Worm (Caenorhabditis elegans) whole organism, L2 larva: ENCODE data around the gene F07H5.13.
A peak's percentile ranks its signal among the peaks of the same experiment; 100 is the strongest.

Experiments
- C34F6.9 ChIP-seq: fragments of 150-350 bp; optimal IDR thresholded peaks from 2 replicates; lab custom pipeline; 2014; ENCODE audit warnings: missing biosample characterization, missing genetic modification characterization
- F13H6.1 ChIP-seq: sonication (generic microtip); optimal IDR thresholded peaks from 2 replicates; lab custom pipeline; 2016; ENCODE audit warnings: missing genetic modification characterization, missing compliant biosample characterization
- R02D3.7 ChIP-seq: fragments of 150-350 bp; optimal IDR thresholded peaks from 2 replicates; lab custom pipeline; 2014; ENCODE audit warnings: missing biosample characterization, missing genetic modification characterization
- ZK546.5 ChIP-seq: sonication (generic microtip); optimal IDR thresholded peaks from 2 replicates; lab custom pipeline; 2017; ENCODE audit warnings: missing biosample characterization, missing genetic modification characterization
- aly-2 ChIP-seq: fragments of 150-350 bp; optimal IDR thresholded peaks from 2 replicates; lab custom pipeline; 2014; ENCODE audit warnings: missing biosample characterization, missing genetic modification characterization
- ceh-16 ChIP-seq: fragments of 150-350 bp; optimal IDR thresholded peaks from 2 replicates; lab custom pipeline; 2014; ENCODE audit warnings: missing biosample characterization, missing genetic modification characterization
- ceh-82 ChIP-seq: fragments of 150-350 bp; optimal IDR thresholded peaks from 2 replicates; lab custom pipeline; 2014; ENCODE audit warnings: missing biosample characterization, missing genetic modification characterization
- crh-2 ChIP-seq: sonication (generic microtip); optimal IDR thresholded peaks from 2 replicates; lab custom pipeline; 2017; ENCODE audit warnings: missing biosample characterization, missing genetic modification characterization
- dmd-4 ChIP-seq: sonication (generic microtip); optimal IDR thresholded peaks from 2 replicates; lab custom pipeline; 2017; ENCODE audit warnings: missing biosample characterization, missing genetic modification characterization
- egl-27 ChIP-seq: sonication (generic microtip); optimal IDR thresholded peaks from 3 replicates; lab custom pipeline; 2017; ENCODE audit warnings: missing biosample characterization, missing genetic modification reagents, missing genetic modification characterization
- elt-1 ChIP-seq: fragments of 150-350 bp; optimal IDR thresholded peaks from 2 replicates; lab custom pipeline; 2014; ENCODE audit warnings: missing biosample characterization, missing genetic modification characterization
- elt-3 ChIP-seq: sonication (generic microtip); optimal IDR thresholded peaks from 2 replicates; lab custom pipeline; 2017; ENCODE audit warnings: missing biosample characterization, missing genetic modification characterization
- fos-1 ChIP-seq: fragments of 150-350 bp; optimal IDR thresholded peaks from 2 replicates; lab custom pipeline; 2014; ENCODE audit warnings: missing biosample characterization, missing genetic modification characterization
- lin-11 ChIP-seq: fragments of 150-350 bp; sonication (generic microtip); optimal IDR thresholded peaks from 2 replicates; lab custom pipeline; 2014; ENCODE audit warnings: missing biosample characterization, missing genetic modification characterization, inconsistent platforms, mixed read lengths
- lin-13 ChIP-seq: fragments of 150-350 bp; optimal IDR thresholded peaks from 2 replicates; lab custom pipeline; 2014; ENCODE audit warnings: missing biosample characterization, missing genetic modification reagents, missing genetic modification characterization
- lsy-2 ChIP-seq, 2 experiments: fragments of 150-350 bp in 1 of 2; sonication (generic microtip) in 1 of 2; optimal IDR thresholded peaks; 2 replicates each; lab custom pipeline; 2014 to 2017; ENCODE audit warnings: missing biosample characterization in 2 of 2, missing genetic modification characterization in 2 of 2
- mab-5 ChIP-seq: fragments of 150-350 bp; optimal IDR thresholded peaks from 2 replicates; lab custom pipeline; 2014; ENCODE audit warnings: missing biosample characterization, missing genetic modification characterization
- mbf-1 ChIP-seq: sonication (generic microtip); optimal IDR thresholded peaks from 2 replicates; lab custom pipeline; 2017; ENCODE audit warnings: missing biosample characterization, missing genetic modification characterization
- nhr-12 ChIP-seq: fragments of 150-350 bp; optimal IDR thresholded peaks from 2 replicates; lab custom pipeline; 2014; ENCODE audit warnings: missing biosample characterization, missing genetic modification characterization
- nhr-23 ChIP-seq: fragments of 150-350 bp; optimal IDR thresholded peaks from 2 replicates; lab custom pipeline; 2014; ENCODE audit warnings: missing biosample characterization, missing genetic modification reagents, missing genetic modification characterization
- nhr-237 ChIP-seq: fragments of 150-350 bp; optimal IDR thresholded peaks from 2 replicates; lab custom pipeline; 2014; ENCODE audit warnings: missing biosample characterization, missing genetic modification characterization
- nhr-25 ChIP-seq: fragments of 150-350 bp; sonication (generic microtip); optimal IDR thresholded peaks from 3 replicates; lab custom pipeline; 2014; ENCODE audit warnings: missing biosample characterization, missing genetic modification characterization
- nhr-6 ChIP-seq: fragments of 150-350 bp; optimal IDR thresholded peaks from 2 replicates; lab custom pipeline; 2014; ENCODE audit warnings: missing biosample characterization, missing genetic modification characterization
- peb-1 ChIP-seq: fragments of 150-350 bp; optimal IDR thresholded peaks from 2 replicates; lab custom pipeline; 2014; ENCODE audit warnings: missing biosample characterization, missing genetic modification characterization
- sem-4 ChIP-seq: fragments of 150-350 bp; optimal IDR thresholded peaks from 2 replicates; lab custom pipeline; 2014; ENCODE audit warnings: missing biosample characterization, missing genetic modification reagents, missing genetic modification characterization
- sma-3 ChIP-seq: sonication (generic microtip); optimal IDR thresholded peaks from 2 replicates; lab custom pipeline; 2016; ENCODE audit warnings: missing genetic modification reagents, missing genetic modification characterization, missing compliant biosample characterization
- sma-9 ChIP-seq, 2 experiments: fragments of 150-350 bp in 1 of 2; sonication (generic microtip) in 1 of 2; optimal IDR thresholded peaks; 2 replicates each; lab custom pipeline; 2014 to 2016; ENCODE audit warnings: missing genetic modification characterization in 2 of 2, mild to moderate bottlenecking in 1 of 2, missing biosample characterization in 1 of 2, missing compliant biosample characterization in 1 of 2, missing genetic modification reagents in 1 of 2, moderate library complexity in 1 of 2
- unc-39 ChIP-seq: fragments of 150-350 bp; optimal IDR thresholded peaks from 2 replicates; lab custom pipeline; 2014; ENCODE audit warnings: missing biosample characterization, missing genetic modification characterization
- unc-55 ChIP-seq: fragments of 150-350 bp; sonication (generic microtip); optimal IDR thresholded peaks from 3 replicates; lab custom pipeline; 2014; ENCODE audit warnings: missing biosample characterization, missing genetic modification reagents, missing genetic modification characterization
- unc-62 ChIP-seq: fragments of 150-350 bp; optimal IDR thresholded peaks from 2 replicates; lab custom pipeline; 2014; ENCODE audit warnings: missing biosample characterization, missing genetic modification reagents, missing genetic modification characterization
- zag-1 ChIP-seq: fragments of 150-350 bp; optimal IDR thresholded peaks from 2 replicates; lab custom pipeline; 2014; ENCODE audit warnings: missing biosample characterization, missing genetic modification characterization

The F07H5.13 gene

ce11 chrII:8796391-8796790, 6.0 kb downstream of the F07H5.13 start (continued):
- peak; percentile 95 for TF ChIP-seq sma-9 (GFP tag; optimal IDR thresholded peaks at IDR 0.05; lab: Kevin White, UChicago)
- no peak for TF ChIP-seq sma-9 (tag; optimal IDR thresholded peaks at IDR 0.05; lab: Kevin White, UChicago)
- no peak for TF ChIP-seq ZK546.5 (tag; lab: Kevin White, UChicago)
- no peak for TF ChIP-seq nhr-237 (tag; lab: Kevin White, UChicago)
- no peak for TF ChIP-seq mbf-1
- no peak for TF ChIP-seq aly-2 (tag; lab: Kevin White, UChicago)
- TF ChIP-seq mab-5 (tag; lab: Kevin White, UChicago): peak; percentile 21
- TF ChIP-seq nhr-23 (tag; lab: Kevin White, UChicago): no peak
- TF ChIP-seq lsy-2 (tag; optimal IDR thresholded peaks at IDR 0.05; lab: Kevin White, UChicago): peak; percentile 3 to 74
- no peak for TF ChIP-seq elt-1 (tag; lab: Kevin White, UChicago)
- no peak for TF ChIP-seq elt-3 (tag; lab: Kevin White, UChicago)
- TF ChIP-seq sem-4: peak; percentile 86
- TF ChIP-seq F13H6.1: peak; percentile 88
- no peak for TF ChIP-seq nhr-6
- TF ChIP-seq peb-1: no peak
- no peak for TF ChIP-seq unc-39 (tag; lab: Kevin White, UChicago)
- no peak for TF ChIP-seq nhr-25

- TF ChIP-seq unc-62 (GFP tag; lab: Kevin White, UChicago): peak; percentile 56
- no peak for TF ChIP-seq zag-1
- no peak for TF ChIP-seq egl-27 (tag; lab: Kevin White, UChicago)
- TF ChIP-seq dmd-4 (tag; lab: Kevin White, UChicago): no peak
- TF ChIP-seq unc-55 (GFP tag; lab: Kevin White, UChicago): peak; percentile 50
- TF ChIP-seq nhr-6: no peak
- no peak for TF ChIP-seq ceh-82 (tag; lab: Kevin White, UChicago)
Measured at ce11 chrII:8799725-8800124, 9.4 kb downstream of the F07H5.13 start.

- TF ChIP-seq ceh-16 (tag; lab: Kevin White, UChicago) (no peak), R02D3.7 (tag; lab: Kevin White, UChicago) (no peak), lsy-2 (tag; optimal IDR thresholded peaks at IDR 0.05; lab: Kevin White, UChicago) (no peak), sma-9 (GFP tag; optimal IDR thresholded peaks at IDR 0.05; lab: Kevin White, UChicago) (no peak), sma-9 (tag; optimal IDR thresholded peaks at IDR 0.05; lab: Kevin White, UChicago) (no peak), nhr-6 (no peak), elt-1 (tag; lab: Kevin White, UChicago) (no peak), lin-13 (no peak), nhr-12 (tag; lab: Kevin White, UChicago) (no peak), ZK546.5 (tag; lab: Kevin White, UChicago) (no peak)
Measured at ce11 chrII:8800830-8801229, 10.5 kb downstream of the F07H5.13 start, which contains the start of gene appg-2. TSS of gene appg-2 (plus strand) at chrII:8801130.

ce11 chrII:8806921-8807320, 16.6 kb downstream of the F07H5.13 start, which contains the start of gene pho-13:
TSS of gene pho-13 (minus strand) at chrII:8807021.
- TF ChIP-seq elt-1 (tag; lab: Kevin White, UChicago): no peak
- TF ChIP-seq fos-1 (tag; lab: Kevin White, UChicago): peak; percentile 23

- TF ChIP-seq mab-5 (tag; lab: Kevin White, UChicago) (no peak), dmd-4 (tag; lab: Kevin White, UChicago) (no peak), sma-3 (no peak), sma-9 (GFP tag; optimal IDR thresholded peaks at IDR 0.05; lab: Kevin White, UChicago) (no peak), sma-9 (tag; optimal IDR thresholded peaks at IDR 0.05; lab: Kevin White, UChicago) (no peak), lin-11 (no peak), zag-1 (no peak), elt-3 (tag; lab: Kevin White, UChicago) (no peak)
Measured at ce11 chrII:8808482-8808881, 18.1 kb downstream of the F07H5.13 start, which contains the start of gene F07H5.10. TSS of gene F07H5.10 (minus strand) at chrII:8808582.

- TF ChIP-seq crh-2 (tag; lab: Kevin White, UChicago) (peak; percentile 74), C34F6.9 (peak; percentile 69), R02D3.7 (tag; lab: Kevin White, UChicago) (no peak), fos-1 (tag; lab: Kevin White, UChicago) (peak; percentile 17), lsy-2 (tag; optimal IDR thresholded peaks at IDR 0.05; lab: Kevin White, UChicago) (peak; percentile 5 to 73)
Measured at ce11 chrII:8810679-8811413, 20.5 kb downstream of the F07H5.13 start, which contains the start of the genes F46C5.9 and rer-1. TSS of gene F46C5.9 (minus strand) at chrII:8810729. TSS of gene rer-1 (plus strand) at chrII:8811370.
